Fruit fly (Drosophila melanogaster): ENCODE measurements around the gene Nek2.

Nek2 gene

DNA sequence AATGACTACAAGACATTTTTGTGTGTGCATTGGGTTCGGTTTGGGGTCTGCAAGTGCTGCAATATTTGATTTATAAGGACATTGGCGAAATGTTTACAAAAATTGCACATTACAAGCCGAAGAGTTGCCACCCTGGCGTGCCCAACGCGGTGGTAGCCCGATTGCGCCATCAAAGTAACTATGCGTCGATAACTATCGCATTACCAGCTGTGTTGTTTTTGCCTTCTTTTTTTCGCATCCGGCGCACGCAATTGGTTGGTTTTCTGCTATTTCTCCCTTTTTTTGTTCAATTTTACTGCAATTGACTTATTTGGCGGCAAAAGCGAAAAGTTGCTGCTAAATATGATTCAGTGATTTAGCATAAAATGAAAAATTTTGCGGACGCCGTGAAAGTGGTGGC is 43.2 kb upstream of the Nek2 start, which contains the start of gene RpS14b (continued):
- TF ChIP-seq CG3032 (tag; optimal IDR thresholded peaks at IDR 0.05) (peak; percentile 46), net (GFP tag; optimal IDR thresholded peaks at IDR 0.05) (peak; percentile 67), Lpt (GFP tag; optimal IDR thresholded peaks at IDR 0.05) (no peak), CG34406 (GFP tag; optimal IDR thresholded peaks at IDR 0.05) (peak; percentile 63), Sox102F (GFP tag; optimal IDR thresholded peaks at IDR 0.05) (peak; percentile 58), Eip78C (GFP tag) (peak; percentile 77), fd85E (GFP tag; optimal IDR thresholded peaks at IDR 0.05) (peak; percentile 11), Ets96B (tag; optimal IDR thresholded peaks at IDR 0.05) (peak; percentile 14), dsx (GFP tag; optimal IDR thresholded peaks at IDR 0.05; ENCODE audit: poor library complexity, severe bottlenecking) (peak; percentile 8), ss (GFP tag; optimal IDR thresholded peaks at IDR 0.05) (peak; percentile 59 to 70), dac (GFP tag; optimal IDR thresholded peaks at IDR 0.05) (peak; percentile 43), CG6808 (GFP tag; optimal IDR thresholded peaks at IDR 0.05) (peak; percentile 62), Hr38 (GFP tag; optimal IDR thresholded peaks at IDR 0.05) (no peak), vri (GFP tag; optimal IDR thresholded peaks at IDR 0.05) (peak; percentile 49), acj6 (GFP tag; optimal IDR thresholded peaks at IDR 0.05) (peak; percentile 25), Sox14 (GFP tag; optimal IDR thresholded peaks at IDR 0.05) (peak; percentile 48), CG11902 (GFP tag; optimal IDR thresholded peaks at IDR 0.05) (peak; percentile 30), esn (GFP tag; optimal IDR thresholded peaks at IDR 0.05) (peak; percentile 77), CG32006 (GFP tag; optimal IDR thresholded peaks at IDR 0.05) (peak; percentile 36), CG11294 (GFP tag; IDR thresholded peaks at IDR 0.05) (no peak), CG15336 (GFP tag; IDR thresholded peaks at IDR 0.05) (peak; percentile 29; the same call in 1 of the 2 replicates), fkh (GFP tag; optimal IDR thresholded peaks at IDR 0.05) (peak; percentile 60), eg (GFP tag; IDR thresholded peaks at IDR 0.05) (peak; percentile 75), topi (GFP tag; optimal IDR thresholded peaks at IDR 0.05) (peak; percentile 71), CG31627 (GFP tag; optimal IDR thresholded peaks at IDR 0.05) (peak; percentile 59), Sox15 (GFP tag; optimal IDR thresholded peaks at IDR 0.05) (no peak), Eip93F (GFP tag; optimal IDR thresholded peaks at IDR 0.05) (no peak), Smox (GFP tag; optimal IDR thresholded peaks at IDR 0.05) (peak; percentile 55), CG4318 (GFP tag; optimal IDR thresholded peaks at IDR 0.05) (no peak), CG10631 (GFP tag; optimal IDR thresholded peaks at IDR 0.05) (peak; percentile 44), Hr39 (GFP tag; optimal IDR thresholded peaks at IDR 0.05) (peak; percentile 49), CG6854 (GFP tag; optimal IDR thresholded peaks at IDR 0.05) (peak; percentile 71), CG6163 (GFP tag; IDR thresholded peaks at IDR 0.05) (peak; percentile 81), OdsH (GFP tag; optimal IDR thresholded peaks at IDR 0.05) (peak; percentile 56), CG10669 (GFP tag; optimal IDR thresholded peaks at IDR 0.05) (peak; percentile 28), CG8632 (GFP tag; optimal IDR thresholded peaks at IDR 0.05) (peak; percentile 57), Blimp-1 (GFP tag; optimal IDR thresholded peaks at IDR 0.05) (no peak)

- TF ChIP-seq Eip93F (GFP tag; optimal IDR thresholded peaks at IDR 0.05) (peak; percentile 45), CG4318 (GFP tag; optimal IDR thresholded peaks at IDR 0.05) (no peak), Hr4 (GFP tag; optimal IDR thresholded peaks at IDR 0.05) (no peak), lz (GFP tag; optimal IDR thresholded peaks at IDR 0.05) (peak; percentile 70), dac (GFP tag; optimal IDR thresholded peaks at IDR 0.05) (no peak), Ets96B (tag; optimal IDR thresholded peaks at IDR 0.05) (no peak), CG6792 (GFP tag; optimal IDR thresholded peaks at IDR 0.05) (peak; percentile 37), Sox14 (GFP tag; optimal IDR thresholded peaks at IDR 0.05) (peak; percentile 4), CG8319 (GFP tag; optimal IDR thresholded peaks at IDR 0.05) (no peak), Met (GFP tag; optimal IDR thresholded peaks at IDR 0.05) (peak; percentile 52), CG11762 (GFP tag; optimal IDR thresholded peaks at IDR 0.05; ENCODE audit: insufficient read depth) (no peak), eg (GFP tag; IDR thresholded peaks at IDR 0.05) (peak; percentile 41; the same call in 1 of the 3 replicates), Smox (GFP tag; optimal IDR thresholded peaks at IDR 0.05) (peak; percentile 40), Ets21C (GFP tag; optimal IDR thresholded peaks at IDR 0.05) (no peak), Hr39 (GFP tag; optimal IDR thresholded peaks at IDR 0.05) (peak; percentile 50), CG1621 (tag; optimal IDR thresholded peaks at IDR 0.05) (no peak), CG6808 (GFP tag; optimal IDR thresholded peaks at IDR 0.05) (peak; percentile 44), CG16779 (tag; optimal IDR thresholded peaks at IDR 0.05) (no peak), CG6163 (GFP tag; IDR thresholded peaks at IDR 0.05) (0 out of 3 replicates have a peak, but pooled peaks have one; percentile 26), CG8119 (GFP tag; IDR thresholded peaks at IDR 0.05) (no peak), CG9139 (GFP tag; optimal IDR thresholded peaks at IDR 0.05) (no peak), CG7368 (GFP tag; optimal IDR thresholded peaks at IDR 0.05) (peak; percentile 35), svp (GFP tag) (peak; percentile 46), Eip78C (GFP tag) (peak; percentile 68)
Observed at dm6 chrX:7933210-7933915, 41.9 kb upstream of the Nek2 start, which contains the start of the genes Dhdds and RpS14a. TSS of gene Dhdds (minus strand) at chrX:7933351. TSS of gene RpS14a (plus strand) at chrX:7933742.

Measured in whole organism, prepupa.